Worm (Caenorhabditis elegans) whole organism, L4/young adult: ENCODE results near the gene col-90.

Experiments
- W03F9.2 ChIP-seq: fragments of 150-350 bp; optimal IDR thresholded peaks from 2 replicates; lab custom pipeline; 2014; ENCODE audit warnings: missing biosample characterization, missing genetic modification characterization
- dao-5 ChIP-seq: sonication (generic microtip); optimal IDR thresholded peaks from 2 replicates; lab custom pipeline; 2016; ENCODE audit warnings: missing genotype, missing genetic modification characterization, moderate library complexity, missing compliant biosample characterization
- him-1 ChIP-seq: sonication (generic microtip); optimal IDR thresholded peaks from 2 replicates; lab custom pipeline; 2016; ENCODE audit warnings: missing genotype, missing genetic modification reagents, missing genetic modification characterization, missing compliant biosample characterization

- TF ChIP-seq W03F9.2 (no peak), dao-5 (tag; lab: Kevin White, UChicago) (no peak), him-1 (tag; lab: Kevin White, UChicago) (no peak)
These were observed 11.1 kb upstream of the col-90 start, which contains the start of gene C29E4.10 for ce11 chrIII:7937548-7937947.
